Worm (Caenorhabditis elegans): ENCODE results near the gene F18A11.5.
A peak's percentile ranks its signal among the peaks of the same experiment; 100 is the strongest.
"Not testable (repeated sequence)": the region's sequence is repeated elsewhere in the genome, so short reads cannot be mapped to it uniquely, and the experiment has no call there.

ce11 chrII:13016381-13016780 is 2.3 kb upstream of the F18A11.5 start:
- not testable (repeated sequence) for TF ChIP-seq aly-2 (tag; optimal IDR thresholded peaks at IDR 0.05); ces-1 (GFP tag; optimal IDR thresholded peaks at IDR 0.05)
- TF ChIP-seq ceh-82 (tag; optimal IDR thresholded peaks at IDR 0.05) (peak; percentile 2 to 55 (median 37)), lsy-2 (tag; optimal IDR thresholded peaks at IDR 0.05) (peak; percentile 40 to 49)

All from whole organism, L1 larva.